Worm (Caenorhabditis elegans) whole organism, young adult: ENCODE measurements around the gene sra-11.

Experiments used
- B0019.2 ChIP-seq: fragments of 200-800 bp; sonication (Bioruptor generic); conservative IDR thresholded peaks from 2 replicates; pipeline ENCODE4 v1.3.6; 2022; ENCODE audit warnings: missing genetic modification reagents, missing genetic modification characterization, missing compliant biosample characterization
- B0035.1 ChIP-seq: sonication (generic microtip); optimal IDR thresholded peaks from 2 replicates; lab custom pipeline; 2016; ENCODE audit warnings: missing genetic modification characterization, mild to moderate bottlenecking, missing compliant biosample characterization, missing genotype, missing genetic modification reagents
- B0336.3 ChIP-seq: fragments of 200-800 bp; sonication (Bioruptor generic); IDR thresholded peaks from 2 replicates; pipeline ENCODE4 v1.3.6; 2022; ENCODE audit warnings: missing genetic modification characterization, missing compliant biosample characterization
- C17E4.6 ChIP-seq: fragments of 200-800 bp; sonication (Bioruptor generic); IDR thresholded peaks from 2 replicates; pipeline ENCODE4 v1.3.6; 2022; ENCODE audit warnings: missing genetic modification reagents, missing genetic modification characterization, missing compliant biosample characterization
- D2030.7 ChIP-seq: fragments of 200-800 bp; sonication (Bioruptor generic); IDR thresholded peaks from 2 replicates; pipeline ENCODE4 v1.3.6; 2022; ENCODE audit warnings: missing genetic modification reagents, missing genetic modification characterization, missing compliant biosample characterization
- F10E7.11 ChIP-seq: sonication (generic microtip); optimal IDR thresholded peaks from 2 replicates; lab custom pipeline; 2017; ENCODE audit warnings: mild to moderate bottlenecking, missing genetic modification characterization, moderate library complexity, missing compliant biosample characterization
- F22D6.2 ChIP-seq: sonication (generic microtip); optimal IDR thresholded peaks from 2 replicates; lab custom pipeline; 2016; ENCODE audit warnings: mild to moderate bottlenecking, missing genetic modification characterization, missing compliant biosample characterization
- F49E8.2 ChIP-seq: sonication (generic microtip); optimal IDR thresholded peaks from 3 replicates; lab custom pipeline; 2017; ENCODE audit warnings: missing genetic modification characterization, mild to moderate bottlenecking, missing compliant biosample characterization, antibody characterized with exemption, moderate library complexity; ENCODE audit not compliant: insufficient read depth
- F57C9.4 ChIP-seq: sonication (generic microtip); optimal IDR thresholded peaks from 2 replicates; lab custom pipeline; 2017; ENCODE audit warnings: mild to moderate bottlenecking, missing genetic modification characterization, missing compliant biosample characterization
- T07F8.4 ChIP-seq: sonication (generic microtip); optimal IDR thresholded peaks from 2 replicates; lab custom pipeline; 2016; ENCODE audit warnings: mild to moderate bottlenecking, missing genetic modification characterization, moderate library complexity, missing compliant biosample characterization
- Y53F4B.3 ChIP-seq: fragments of 200-800 bp; sonication (Bioruptor generic); IDR thresholded peaks from 2 replicates; pipeline ENCODE4 v1.3.6; 2022; ENCODE audit warnings: missing genetic modification reagents, missing genetic modification characterization, missing compliant biosample characterization
- Y67H2A.10 ChIP-seq: fragments of 200-800 bp; sonication (Bioruptor generic); conservative IDR thresholded peaks from 2 replicates; pipeline ENCODE4 v1.3.6; 2022; ENCODE audit warnings: missing genetic modification reagents, missing genetic modification characterization, missing compliant biosample characterization
- Y95B8A.8 ChIP-seq: fragments of 200-800 bp; sonication (Bioruptor generic); IDR thresholded peaks from 2 replicates; pipeline ENCODE4 v1.3.6; 2022; ENCODE audit warnings: missing genetic modification reagents, missing genetic modification characterization, missing compliant biosample characterization
- ZK185.1 ChIP-seq: sonication (generic microtip); optimal IDR thresholded peaks from 2 replicates; lab custom pipeline; 2016; ENCODE audit warnings: mild to moderate bottlenecking, missing genetic modification characterization, missing compliant biosample characterization; ENCODE audit not compliant: poor library complexity, severe bottlenecking
- aptf-3 ChIP-seq: fragments of 200-800 bp; sonication (Bioruptor generic); IDR thresholded peaks from 2 replicates; pipeline ENCODE4 v1.3.6; 2022; ENCODE audit warnings: missing genetic modification characterization, missing compliant biosample characterization
- athp-1 ChIP-seq: sonication (generic microtip); optimal IDR thresholded peaks from 2 replicates; lab custom pipeline; 2017; ENCODE audit warnings: mild to moderate bottlenecking, missing genetic modification characterization, missing compliant biosample characterization
- attf-5 ChIP-seq: fragments of 200-800 bp; sonication (Bioruptor generic); optimal IDR thresholded peaks from 2 replicates; lab custom pipeline; 2018; ENCODE audit warnings: mild to moderate bottlenecking, missing genetic modification characterization, missing compliant biosample characterization
- attf-6 ChIP-seq: fragments of 200-800 bp; sonication (Bioruptor generic); IDR thresholded peaks from 2 replicates; pipeline ENCODE4 v1.3.6; 2022; ENCODE audit warnings: missing genetic modification reagents, missing genetic modification characterization, missing compliant biosample characterization
- ccch-3 ChIP-seq: fragments of 200-800 bp; sonication (Bioruptor generic); optimal IDR thresholded peaks from 2 replicates; lab custom pipeline; 2018; ENCODE audit warnings: mild to moderate bottlenecking, missing genetic modification characterization, missing compliant biosample characterization
- cebp-2 ChIP-seq: fragments of 200-800 bp; sonication (Bioruptor generic); IDR thresholded peaks from 2 replicates; pipeline ENCODE4 v1.3.6; 2022; ENCODE audit warnings: missing genetic modification characterization, missing compliant biosample characterization
- ceh-58 ChIP-seq: fragments of 200-800 bp; sonication (Bioruptor generic); IDR thresholded peaks from 2 replicates; pipeline ENCODE4 v1.3.6; 2022; ENCODE audit warnings: missing genetic modification characterization, missing compliant biosample characterization
- dox-1 ChIP-seq: fragments of 200-800 bp; sonication (Bioruptor generic); IDR thresholded peaks from 2 replicates; pipeline ENCODE4 v1.3.6; 2022; ENCODE audit warnings: missing genetic modification reagents, missing genetic modification characterization, missing compliant biosample characterization
- efl-1 ChIP-seq: fragments of 150-350 bp; optimal IDR thresholded peaks from 2 replicates; lab custom pipeline; 2014; ENCODE audit warnings: missing biosample characterization, missing genetic modification reagents, missing genetic modification characterization
- egrh-3 ChIP-seq: fragments of 200-800 bp; sonication (Bioruptor generic); IDR thresholded peaks from 2 replicates; pipeline ENCODE4 v1.3.6; 2022; ENCODE audit warnings: missing genetic modification reagents, missing genetic modification characterization, missing compliant biosample characterization
- ets-4 ChIP-seq: fragments of 200-800 bp; sonication (Bioruptor generic); optimal IDR thresholded peaks from 2 replicates; lab custom pipeline; 2018; ENCODE audit warnings: mild to moderate bottlenecking, missing genetic modification characterization, missing compliant biosample characterization
- fkh-3 ChIP-seq: sonication (generic microtip); optimal IDR thresholded peaks from 2 replicates; lab custom pipeline; 2016; ENCODE audit warnings: mild to moderate bottlenecking, missing genetic modification characterization, missing compliant biosample characterization
- gei-17 ChIP-seq: fragments of 200-800 bp; sonication (Bioruptor generic); optimal IDR thresholded peaks from 2 replicates; lab custom pipeline; 2018; ENCODE audit warnings: mild to moderate bottlenecking, missing genetic modification characterization, missing compliant biosample characterization
- hlh-12 ChIP-seq: sonication (generic microtip); optimal IDR thresholded peaks from 2 replicates; lab custom pipeline; 2016; ENCODE audit warnings: missing genetic modification characterization, missing compliant biosample characterization
- hlh-26 ChIP-seq: fragments of 200-800 bp; sonication (Bioruptor generic); conservative IDR thresholded peaks from 2 replicates; pipeline ENCODE4 v1.3.6; 2022; ENCODE audit warnings: missing genetic modification reagents, missing genetic modification characterization, missing compliant biosample characterization
- let-526 ChIP-seq: fragments of 200-800 bp; sonication (Bioruptor generic); IDR thresholded peaks from 2 replicates; pipeline ENCODE4 v1.3.6; 2022; ENCODE audit warnings: missing genetic modification reagents, missing genetic modification characterization, missing compliant biosample characterization
- lsl-1 ChIP-seq: fragments of 200-800 bp; sonication (Bioruptor generic); optimal IDR thresholded peaks from 2 replicates; lab custom pipeline; 2018; ENCODE audit warnings: mild to moderate bottlenecking, missing genetic modification characterization, moderate library complexity, missing compliant biosample characterization
- mes-4 ChIP-seq: sonication (generic microtip); optimal IDR thresholded peaks from 2 replicates; lab custom pipeline; 2016; ENCODE audit warnings: missing genotype, missing genetic modification characterization, missing compliant biosample characterization
- nfya-2 ChIP-seq: fragments of 200-800 bp; sonication (Bioruptor generic); IDR thresholded peaks from 2 replicates; pipeline ENCODE4 v1.3.6; 2022; ENCODE audit warnings: missing genetic modification reagents, missing genetic modification characterization, missing compliant biosample characterization
- nhr-120 ChIP-seq: fragments of 200-800 bp; sonication (Bioruptor generic); IDR thresholded peaks from 2 replicates; pipeline ENCODE4 v1.3.6; 2022; ENCODE audit warnings: missing genetic modification characterization, missing compliant biosample characterization
- nhr-179 ChIP-seq: sonication (generic microtip); optimal IDR thresholded peaks from 2 replicates; lab custom pipeline; 2016; ENCODE audit warnings: mild to moderate bottlenecking, missing genetic modification characterization, missing compliant biosample characterization
- nhr-27 ChIP-seq: fragments of 200-800 bp; sonication (Bioruptor generic); optimal IDR thresholded peaks from 2 replicates; lab custom pipeline; 2018; ENCODE audit warnings: mild to moderate bottlenecking, missing genetic modification characterization, moderate library complexity, missing compliant biosample characterization
- rec-8 ChIP-seq, 2 experiments: sonication (generic microtip); optimal IDR thresholded peaks; 2 replicates each; lab custom pipeline; 2016; ENCODE audit warnings: mild to moderate bottlenecking in 2 of 2, missing genetic modification characterization in 2 of 2, missing genetic modification reagents in 2 of 2, missing genotype in 2 of 2, missing biosample characterization in 1 of 2, missing compliant biosample characterization in 1 of 2, moderate library complexity in 1 of 2
- sea-2 ChIP-seq: fragments of 200-800 bp; sonication (Bioruptor generic); IDR thresholded peaks from 2 replicates; pipeline ENCODE4 v1.3.6; 2022; ENCODE audit warnings: missing genetic modification characterization, missing compliant biosample characterization
- snpc-1.3 ChIP-seq: sonication (generic microtip); optimal IDR thresholded peaks from 2 replicates; lab custom pipeline; 2017; ENCODE audit warnings: missing genetic modification characterization, mild to moderate bottlenecking, missing compliant biosample characterization, antibody characterized with exemption, moderate library complexity, missing genotype, missing genetic modification reagents; ENCODE audit not compliant: insufficient read depth
- snpc-3.4 ChIP-seq: sonication (generic microtip); optimal IDR thresholded peaks from 2 replicates; lab custom pipeline; 2017; ENCODE audit warnings: missing genetic modification characterization, mild to moderate bottlenecking, missing compliant biosample characterization, antibody characterized with exemption, moderate library complexity, missing genotype, missing genetic modification reagents
- snpc-4 ChIP-seq, 5 experiments: fragments of 150-350 bp in 1 of 5; sonication (generic microtip) in 4 of 5; optimal IDR thresholded peaks; 2 replicates each; lab custom pipeline; 2014 to 2018; ENCODE audit warnings: missing genetic modification characterization in 5 of 5, missing biosample characterization in 3 of 5, antibody characterized with exemption in 2 of 5, mild to moderate bottlenecking in 2 of 5, missing compliant biosample characterization in 2 of 5, missing genotype in 2 of 5, moderate library complexity in 2 of 5, missing genetic modification reagents in 1 of 5
- tbx-9 ChIP-seq: sonication (generic microtip); optimal IDR thresholded peaks from 2 replicates; lab custom pipeline; 2016; ENCODE audit warnings: borderline replicate concordance, missing genetic modification characterization, inconsistent platforms, missing compliant biosample characterization
- unc-130 ChIP-seq: sonication (generic microtip); optimal IDR thresholded peaks from 2 replicates; lab custom pipeline; 2016; ENCODE audit warnings: missing genetic modification reagents, missing genetic modification characterization, missing compliant biosample characterization
- zfh-2 ChIP-seq: fragments of 200-800 bp; sonication (Bioruptor generic); conservative IDR thresholded peaks from 2 replicates; pipeline ENCODE4 v1.3.6; 2022; ENCODE audit warnings: missing genetic modification reagents, missing genetic modification characterization, missing compliant biosample characterization
- ztf-22 ChIP-seq: fragments of 200-800 bp; sonication (Bioruptor generic); optimal IDR thresholded peaks from 2 replicates; lab custom pipeline; 2018; ENCODE audit warnings: mild to moderate bottlenecking, missing genetic modification characterization, moderate library complexity, missing compliant biosample characterization
- ztf-25 ChIP-seq: fragments of 200-800 bp; sonication (Bioruptor generic); IDR thresholded peaks from 2 replicates; pipeline ENCODE4 v1.3.6; 2022; ENCODE audit warnings: missing genetic modification reagents, missing genetic modification characterization, missing compliant biosample characterization
- ztf-26 ChIP-seq: sonication (generic microtip); optimal IDR thresholded peaks from 2 replicates; lab custom pipeline; 2017; ENCODE audit warnings: missing genetic modification characterization, missing compliant biosample characterization
- ztf-3 ChIP-seq: fragments of 200-800 bp; sonication (Bioruptor generic); optimal IDR thresholded peaks from 2 replicates; lab custom pipeline; 2018; ENCODE audit warnings: mild to moderate bottlenecking, missing genetic modification characterization, missing compliant biosample characterization

The sra-11 gene

DNA sequence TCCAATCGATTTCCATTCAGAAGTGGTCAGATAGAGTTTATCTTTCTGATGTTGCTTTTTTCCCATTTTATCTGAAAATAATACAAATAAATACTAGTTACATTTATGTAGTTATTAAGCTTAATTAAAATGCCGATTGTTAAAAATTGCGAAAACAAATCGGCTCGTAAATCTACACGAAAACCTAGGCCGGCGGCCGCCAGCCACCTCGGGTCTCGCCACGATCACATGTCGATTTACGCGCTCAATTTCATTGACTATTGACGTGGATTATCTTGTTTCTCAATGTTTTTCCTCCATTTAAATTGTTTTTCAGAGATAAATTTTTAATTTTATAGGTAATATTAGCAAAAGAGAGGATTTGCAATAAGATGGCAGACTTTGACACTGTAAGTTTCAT lies 37.6 kb downstream of the sra-11 start, which contains the start of the genes cyn-4 and copz-1 (continued):
- no peak for TF ChIP-seq sea-2
- TF ChIP-seq ztf-3 (GFP tag; lab: Kevin White, UChicago) = no peak
- TF ChIP-seq let-526 = 0 out of 2 replicates have a peak, but pooled peaks have one; percentile 64
- peak; percentile 13 for TF ChIP-seq snpc-4 (GFP tag; optimal IDR thresholded peaks at IDR 0.05; lab: Kevin White, UChicago)
- TF ChIP-seq snpc-4 (tag; optimal IDR thresholded peaks at IDR 0.05; lab: Kevin White, UChicago) = peak in 3 of 4 experiments; percentile 24 to 51 (median 47)
- no peak for TF ChIP-seq B0035.1 (tag; lab: Kevin White, UChicago)
- no peak for TF ChIP-seq hlh-12 (tag; lab: Kevin White, UChicago)
- TF ChIP-seq nhr-27 (tag; lab: Kevin White, UChicago) = no peak
- TF ChIP-seq attf-5 (GFP tag; lab: Kevin White, UChicago) = peak; percentile 88
- TF ChIP-seq ztf-22 = no peak
- TF ChIP-seq mes-4 (tag; lab: Kevin White, UChicago) = no peak
- no peak for TF ChIP-seq tbx-9 (tag; lab: Kevin White, UChicago)
- no peak for TF ChIP-seq cebp-2 (GFP tag; lab: Robert Waterston, UW)
- no peak for TF ChIP-seq T07F8.4
- no peak for TF ChIP-seq zfh-2 (GFP tag; lab: Robert Waterston, UW)
- TF ChIP-seq F10E7.11 = no peak
- TF ChIP-seq B0019.2 (GFP tag; lab: Robert Waterston, UW) = peak; percentile 84
- no peak for TF ChIP-seq F49E8.2
- TF ChIP-seq C17E4.6 = no peak
- no peak for TF ChIP-seq nhr-120
- no peak for TF ChIP-seq F57C9.4 (tag; lab: Kevin White, UChicago)
- TF ChIP-seq gei-17 = no peak
- TF ChIP-seq nfya-2 (GFP tag; lab: Robert Waterston, UW) = no peak
- TF ChIP-seq ztf-25 (GFP tag; lab: Robert Waterston, UW) = no peak
- TF ChIP-seq ceh-58 (GFP tag; lab: Robert Waterston, UW) = no peak
- no peak for TF ChIP-seq nhr-179 (tag; lab: Kevin White, UChicago)
- no peak for TF ChIP-seq ztf-26 (tag; lab: Kevin White, UChicago)
- no peak for TF ChIP-seq attf-6
- peak; percentile 61 for TF ChIP-seq snpc-3.4 (tag; lab: Kevin White, UChicago)
- TF ChIP-seq athp-1 (tag; lab: Kevin White, UChicago) = peak; percentile 87
- TF ChIP-seq rec-8 (tag; optimal IDR thresholded peaks at IDR 0.05; lab: Kevin White, UChicago) = no peak
- no peak for TF ChIP-seq ets-4 (GFP tag; lab: Kevin White, UChicago)
- TF ChIP-seq D2030.7 (GFP tag; lab: Robert Waterston, UW) = peak; percentile 73
- TF ChIP-seq egrh-3 (GFP tag; lab: Robert Waterston, UW) = 0 out of 2 replicates have a peak, but pooled peaks have one; percentile 14
- no peak for TF ChIP-seq B0336.3 (GFP tag; lab: Robert Waterston, UW)
- TF ChIP-seq ZK185.1 (tag; lab: Kevin White, UChicago) = peak; percentile 82
- TF ChIP-seq fkh-3 = no peak
- peak; percentile 84 for TF ChIP-seq dox-1
- no peak for TF ChIP-seq F22D6.2
- no peak for TF ChIP-seq ccch-3 (GFP tag; lab: Kevin White, UChicago)
- TF ChIP-seq unc-130 (GFP tag; lab: Kevin White, UChicago) = peak; percentile 83
- TF ChIP-seq lsl-1 = peak; percentile 70
- peak; percentile 43 for TF ChIP-seq snpc-1.3 (tag; lab: Kevin White, UChicago)
- TF ChIP-seq efl-1 (GFP tag; lab: Kevin White, UChicago) = peak; percentile 40
- no peak for TF ChIP-seq Y95B8A.8 (GFP tag; lab: Robert Waterston, UW)
- no peak for TF ChIP-seq hlh-26
- no peak for TF ChIP-seq Y53F4B.3 (GFP tag; lab: Robert Waterston, UW)
- no peak for TF ChIP-seq aptf-3 (GFP tag; lab: Robert Waterston, UW)
- 0 out of 2 replicates have a peak, but pooled peaks have one; percentile 42 for TF ChIP-seq Y67H2A.10
